Worm (Caenorhabditis elegans) whole organism, early embryonic: ENCODE measurements around the gene gst-19.

Experiments used
- ama-1 ChIP-seq: fragments of 150-350 bp; optimal IDR thresholded peaks from 2 replicates; lab custom pipeline; 2014
- ceh-13 ChIP-seq: fragments of 200-800 bp; sonication (Bioruptor generic); optimal IDR thresholded peaks from 2 replicates; lab custom pipeline; 2018; ENCODE audit warnings: mild to moderate bottlenecking, missing genetic modification characterization, missing compliant biosample characterization
- ets-7 ChIP-seq: sonication (generic microtip); optimal IDR thresholded peaks from 2 replicates; lab custom pipeline; 2016; ENCODE audit warnings: missing genotype, missing genetic modification characterization, missing compliant biosample characterization
- flt-1 ChIP-seq: fragments of 200-800 bp; sonication (Bioruptor generic); IDR thresholded peaks from 2 replicates; pipeline ENCODE4 v1.3.6; 2022; ENCODE audit warnings: missing genetic modification characterization, missing compliant biosample characterization
- hmbx-1 ChIP-seq: sonication (generic microtip); optimal IDR thresholded peaks from 2 replicates; lab custom pipeline; 2016; ENCODE audit warnings: mild to moderate bottlenecking, missing genetic modification characterization, missing compliant biosample characterization
- hmg-4 ChIP-seq: fragments of 200-800 bp; sonication (Bioruptor generic); optimal IDR thresholded peaks from 2 replicates; lab custom pipeline; 2018; ENCODE audit warnings: mild to moderate bottlenecking, missing genetic modification characterization, missing compliant biosample characterization
- pes-1 ChIP-seq: fragments of 200-800 bp; sonication (Bioruptor generic); IDR thresholded peaks from 2 replicates; pipeline ENCODE4 v1.3.6; 2022; ENCODE audit warnings: missing genetic modification reagents, missing genetic modification characterization, missing compliant biosample characterization
- scrt-1 ChIP-seq: fragments of 200-800 bp; sonication (Bioruptor generic); IDR thresholded peaks from 2 replicates; pipeline ENCODE4 v1.3.6; 2022; ENCODE audit warnings: missing genetic modification characterization, missing compliant biosample characterization
- sea-1 ChIP-seq: fragments of 200-800 bp; sonication (Bioruptor generic); conservative IDR thresholded peaks from 2 replicates; pipeline ENCODE4 v1.3.6; 2022; ENCODE audit warnings: missing genetic modification characterization, missing compliant biosample characterization
- tbx-11 ChIP-seq: fragments of 200-800 bp; sonication (Bioruptor generic); IDR thresholded peaks from 2 replicates; pipeline ENCODE4 v1.3.6; 2022; ENCODE audit warnings: missing genetic modification characterization, missing compliant biosample characterization
- tbx-37 ChIP-seq: fragments of 200-800 bp; sonication (Bioruptor generic); conservative IDR thresholded peaks from 2 replicates; pipeline ENCODE4 v1.3.6; 2022; ENCODE audit warnings: missing genetic modification reagents, missing genetic modification characterization, missing compliant biosample characterization
- tra-4 ChIP-seq: sonication (generic microtip); optimal IDR thresholded peaks from 2 replicates; lab custom pipeline; 2017; ENCODE audit warnings: missing genetic modification characterization, missing compliant biosample characterization

DNA sequence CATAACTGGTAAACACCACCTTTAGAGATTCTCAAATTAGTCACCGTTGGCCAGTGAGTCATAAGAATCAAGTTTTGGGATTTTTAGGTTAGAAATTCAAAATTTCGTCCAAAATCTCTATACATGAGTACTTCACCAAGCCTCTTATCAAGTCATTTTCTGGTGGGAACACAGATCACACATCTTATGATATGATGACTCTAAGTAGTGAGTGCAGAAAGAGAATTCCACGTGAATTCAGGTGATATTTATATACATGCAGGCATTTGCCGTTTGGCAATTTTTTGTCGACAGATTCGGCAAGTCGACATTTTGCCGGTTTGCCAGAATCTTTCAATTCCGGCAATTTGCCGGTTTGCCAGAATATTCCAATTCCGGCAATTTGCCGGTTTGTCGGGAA is 45.1 kb upstream of the gst-19 start:
- TF ChIP-seq ama-1 (lab: Kevin White, UChicago) = no peak
- TF ChIP-seq tbx-11 (GFP tag; lab: Robert Waterston, UW) = no peak
- no peak for TF ChIP-seq tra-4
- no peak for TF ChIP-seq ceh-13 (GFP tag; lab: Kevin White, UChicago)
- TF ChIP-seq flt-1 = no peak
- TF ChIP-seq hmg-4 (GFP tag; lab: Kevin White, UChicago) = no peak
- no peak for TF ChIP-seq pes-1 (GFP tag; lab: Robert Waterston, UW)
- TF ChIP-seq tbx-37 (GFP tag; lab: Robert Waterston, UW) = no peak
- no peak for TF ChIP-seq ets-7 (tag; lab: Kevin White, UChicago)
- no peak for TF ChIP-seq hmbx-1
- no peak for TF ChIP-seq sea-1
- TF ChIP-seq scrt-1 (GFP tag; lab: Robert Waterston, UW) = no peak
